Fruit fly (Drosophila melanogaster) whole organism, wandering third instar larva: ENCODE measurements around the gene CG42500.

Experiments
- Abd-B ChIP-seq: fragments of >200 bp; optimal IDR thresholded peaks from 2 replicates; lab custom pipeline; 2017; ENCODE audit warnings: missing biosample characterization, missing genetic modification characterization
- CG32264 ChIP-seq: fragments of 200-800 bp; sonication (Bioruptor generic); optimal IDR thresholded peaks from 2 replicates; lab custom pipeline; 2016; ENCODE audit warnings: missing biosample characterization, missing genetic modification characterization
- CG9705 ChIP-seq: fragments of 200-800 bp; sonication (Bioruptor generic); optimal IDR thresholded peaks from 2 replicates; lab custom pipeline; 2018; ENCODE audit warnings: missing biosample characterization, mild to moderate bottlenecking, missing genetic modification characterization
- CrebA ChIP-seq: fragments of 200-800 bp; sonication (Bioruptor generic); optimal IDR thresholded peaks from 2 replicates; lab custom pipeline; 2016; ENCODE audit warnings: missing biosample characterization, mild to moderate bottlenecking, missing genetic modification characterization, borderline replicate concordance
- Dfd ChIP-seq: fragments of >200 bp; optimal IDR thresholded peaks from 2 replicates; lab custom pipeline; 2017; ENCODE audit warnings: missing biosample characterization, missing genetic modification characterization
- Dif ChIP-seq: fragments of 200-275, 200-300 bp; sonication (Bioruptor generic); optimal IDR thresholded peaks from 2 replicates; lab custom pipeline; 2018; ENCODE audit warnings: missing biosample characterization, missing genetic modification characterization; ENCODE audit not compliant: partially characterized antibody
- GATAd ChIP-seq: sonication (Bioruptor generic); optimal IDR thresholded peaks from 2 replicates; lab custom pipeline; 2016; ENCODE audit warnings: missing biosample characterization, missing genetic modification characterization
- HLH106 ChIP-seq: fragments of 200-800 bp; optimal IDR thresholded peaks from 3 replicates; lab custom pipeline; 2019; ENCODE audit warnings: missing biosample characterization, mild to moderate bottlenecking, missing genetic modification characterization, moderate library complexity
- Hnf4 ChIP-seq: fragments of 200-800 bp; sonication (Bioruptor generic); optimal IDR thresholded peaks from 2 replicates; lab custom pipeline; 2016; ENCODE audit warnings: missing biosample characterization, mild to moderate bottlenecking, missing genetic modification characterization
- Hr78 ChIP-seq: fragments of >200 bp; optimal IDR thresholded peaks from 2 replicates; lab custom pipeline; 2017; ENCODE audit warnings: missing biosample characterization, missing genetic modification characterization
- Hr83 ChIP-seq: fragments of 200-300 bp; sonication (Bioruptor generic); optimal IDR thresholded peaks from 2 replicates; lab custom pipeline; 2016; ENCODE audit warnings: missing biosample characterization, mild to moderate bottlenecking, missing genetic modification characterization, moderate library complexity; ENCODE audit not compliant: poor library complexity, severe bottlenecking
- Jra ChIP-seq: sonication (Bioruptor generic); optimal IDR thresholded peaks from 2 replicates; lab custom pipeline; 2016; ENCODE audit warnings: missing biosample characterization, missing genetic modification characterization
- Mio ChIP-seq: sonication (Bioruptor generic); optimal IDR thresholded peaks from 2 replicates; lab custom pipeline; 2016; ENCODE audit warnings: missing biosample characterization, missing genetic modification characterization
- Myc ChIP-seq: fragments of >200 bp; optimal IDR thresholded peaks from 2 replicates; lab custom pipeline; 2017
- N ChIP-seq: fragments of >200 bp; optimal IDR thresholded peaks from 2 replicates; lab custom pipeline; 2018; ENCODE audit warnings: missing biosample characterization, missing external identifiers, missing genetic modification characterization
- OdsH ChIP-seq: fragments of 200-800 bp; sonication (Bioruptor generic); optimal IDR thresholded peaks from 2 replicates; lab custom pipeline; 2016; ENCODE audit warnings: missing biosample characterization, mild to moderate bottlenecking, missing genetic modification characterization
- Rel ChIP-seq, 2 experiments: fragments of 200-800 bp; sonication (Bioruptor generic) in 1 of 2; optimal IDR thresholded peaks; 2 replicates in 1 of 2; 3 replicates in 1 of 2; lab custom pipeline; 2016 to 2019; ENCODE audit warnings: mild to moderate bottlenecking in 2 of 2, missing biosample characterization in 2 of 2, missing genetic modification characterization in 2 of 2, moderate library complexity in 1 of 2
- Sp1 ChIP-seq: fragments of 200-800 bp; sonication (Bioruptor generic); optimal IDR thresholded peaks from 3 replicates; lab custom pipeline; 2019; ENCODE audit warnings: missing biosample characterization, mild to moderate bottlenecking, missing genetic modification characterization, moderate library complexity
- Vsx2 ChIP-seq: fragments of 200-300, 225-300 bp; sonication (Bioruptor generic); optimal IDR thresholded peaks from 2 replicates; lab custom pipeline; 2018; ENCODE audit warnings: missing biosample characterization, missing genetic modification characterization; ENCODE audit not compliant: partially characterized antibody
- br ChIP-seq: fragments of 200-800 bp; sonication (Bioruptor generic); optimal IDR thresholded peaks from 2 replicates; lab custom pipeline; 2016; ENCODE audit warnings: missing biosample characterization, missing genetic modification characterization
- brk ChIP-seq: fragments of 200-800 bp; sonication (Bioruptor generic); optimal IDR thresholded peaks from 2 replicates; lab custom pipeline; 2016; ENCODE audit warnings: missing biosample characterization, mild to moderate bottlenecking, missing genetic modification characterization
- dl ChIP-seq, 2 experiments: fragments of 175-275, 200-275 bp in 1 of 2; fragments of 200-275 bp in 1 of 2; sonication (Bioruptor generic); optimal IDR thresholded peaks; lab custom pipeline; 2018; ENCODE audit warnings: mild to moderate bottlenecking in 2 of 2, missing biosample characterization in 2 of 2, missing genetic modification characterization in 2 of 2, moderate library complexity in 2 of 2; ENCODE audit not compliant: partially characterized antibody in 2 of 2, insufficient read depth in 1 of 2
- dmrt93B ChIP-seq: fragments of 200-800 bp; sonication (Bioruptor generic); optimal IDR thresholded peaks from 2 replicates; lab custom pipeline; 2018; ENCODE audit warnings: missing biosample characterization, mild to moderate bottlenecking, missing genetic modification characterization
- dsf ChIP-seq: sonication (Bioruptor generic); optimal IDR thresholded peaks from 2 replicates; lab custom pipeline; 2016; ENCODE audit warnings: missing biosample characterization, missing genetic modification characterization, borderline replicate concordance
- ey ChIP-seq: fragments of 200-800 bp; sonication (Bioruptor generic); optimal IDR thresholded peaks from 2 replicates; lab custom pipeline; 2016; ENCODE audit warnings: missing biosample characterization, missing genetic modification characterization
- foxo ChIP-seq, 2 experiments: fragments of 200-800 bp; sonication (Bioruptor generic); optimal IDR thresholded peaks; 2 replicates in 1 of 2; 3 replicates in 1 of 2; lab custom pipeline; 2016 to 2017; ENCODE audit warnings: missing biosample characterization in 2 of 2, missing genetic modification characterization in 2 of 2
- fru ChIP-seq: fragments of 200-800 bp; sonication (Bioruptor generic); optimal IDR thresholded peaks from 3 replicates; lab custom pipeline; 2016; ENCODE audit warnings: missing biosample characterization, mild to moderate bottlenecking, missing genetic modification characterization
- h ChIP-seq: fragments of 200-800 bp; sonication (Bioruptor generic); optimal IDR thresholded peaks from 3 replicates; lab custom pipeline; 2016; ENCODE audit warnings: missing biosample characterization, mild to moderate bottlenecking, missing genetic modification characterization
- jim ChIP-seq: fragments of 175-275, 200-325 bp; sonication (Bioruptor generic); optimal IDR thresholded peaks from 2 replicates; lab custom pipeline; 2016; ENCODE audit warnings: missing biosample characterization, mild to moderate bottlenecking, missing genetic modification characterization
- lola ChIP-seq: fragments of >200 bp; optimal IDR thresholded peaks from 2 replicates; lab custom pipeline; 2017; ENCODE audit warnings: missing biosample characterization, missing genetic modification characterization
- pan ChIP-seq: fragments of >200 bp; optimal IDR thresholded peaks from 2 replicates; lab custom pipeline; 2017
- psq ChIP-seq: fragments of 200-800 bp; sonication (Bioruptor generic); optimal IDR thresholded peaks from 3 replicates; lab custom pipeline; 2017; ENCODE audit warnings: missing biosample characterization, mild to moderate bottlenecking, missing genetic modification characterization, moderate library complexity
- rgr ChIP-seq: fragments of 200-800 bp; sonication (Bioruptor generic); optimal IDR thresholded peaks from 3 replicates; lab custom pipeline; 2016; ENCODE audit warnings: missing biosample characterization, mild to moderate bottlenecking, missing genetic modification characterization
- sage ChIP-seq: fragments of 200-800 bp; sonication (Bioruptor generic); optimal IDR thresholded peaks from 2 replicates; lab custom pipeline; 2016; ENCODE audit warnings: missing biosample characterization, mild to moderate bottlenecking, missing genetic modification characterization
- sv ChIP-seq: fragments of 200-800 bp; sonication (Bioruptor generic); optimal IDR thresholded peaks from 3 replicates; lab custom pipeline; 2016; ENCODE audit warnings: missing biosample characterization, missing genetic modification characterization
- tai ChIP-seq: sonication (Bioruptor generic); optimal IDR thresholded peaks from 2 replicates; lab custom pipeline; 2016; ENCODE audit warnings: missing biosample characterization, missing genetic modification characterization
- usp ChIP-seq: fragments of >200 bp; optimal IDR thresholded peaks from 2 replicates; lab custom pipeline; 2017; ENCODE audit warnings: missing biosample characterization, missing genetic modification characterization
- woc ChIP-seq: sonication (Bioruptor generic); optimal IDR thresholded peaks from 2 replicates; lab custom pipeline; 2016; ENCODE audit warnings: missing biosample characterization, mild to moderate bottlenecking, missing genetic modification characterization

CG42500 gene

dm6 chr3R:14151840-14152239, 610 bp downstream of the CG42500 start, which contains the start of gene CG14355:
CG14355 (minus strand) TSS chr3R:14151940.
- TF ChIP-seq brk (no peak), GATAd (GFP tag; lab: Kevin White, UChicago) (no peak), jim (GFP tag; lab: Kevin White, UChicago) (no peak), tai (GFP tag; lab: Kevin White, UChicago) (no peak), HLH106 (no peak), dl (GFP tag; optimal IDR thresholded peaks at IDR 0.05; lab: Kevin White, UChicago; ENCODE audit: insufficient read depth in 1 of 2, partially characterized antibody in 2 of 2) (no peak), ey (no peak), lola (no peak), br (GFP tag; lab: Kevin White, UChicago) (no peak), sv (GFP tag; lab: Kevin White, UChicago) (no peak), Dif (no peak), dsf (no peak), pan (lab: Kevin White, UChicago) (no peak), Hnf4 (GFP tag; lab: Kevin White, UChicago) (no peak)

- TF ChIP-seq Dif: peak; percentile 26
- TF ChIP-seq CG32264 (GFP tag; lab: Kevin White, UChicago): no peak
These were observed 11.5 kb downstream of the CG42500 start for dm6 chr3R:14140912-14141311.

DNA sequence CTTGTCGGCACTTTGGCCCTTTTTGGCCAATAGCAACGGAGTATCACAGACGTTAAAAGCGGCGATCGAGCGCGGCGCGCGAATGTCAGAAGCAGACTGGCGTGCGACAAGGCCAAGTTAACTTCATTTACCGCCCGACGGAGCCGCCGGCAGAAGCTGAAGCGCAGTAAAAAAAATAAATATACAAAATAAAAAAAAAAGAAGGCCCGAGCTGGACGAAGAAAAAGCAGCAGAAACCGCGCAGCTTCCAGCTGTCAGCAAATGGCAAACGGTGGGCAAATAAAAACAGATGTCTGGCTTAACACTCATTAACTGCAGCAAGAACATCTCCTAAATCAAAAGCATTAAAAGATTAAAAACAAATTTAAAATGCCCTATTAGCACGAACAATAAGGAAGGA, 20.5 kb downstream of the CG42500 start, which contains the start of gene CG14356:
TSS of gene CG14356 (minus strand) at position 101 of the 400 bp plus-strand sequence.
- no peak for TF ChIP-seq GATAd (GFP tag; lab: Kevin White, UChicago)
- no peak for TF ChIP-seq usp (GFP tag; lab: Kevin White, UChicago)
- no peak for TF ChIP-seq Rel (GFP tag; optimal IDR thresholded peaks at IDR 0.05; lab: Kevin White, UChicago)
- no peak for TF ChIP-seq Rel (tag; optimal IDR thresholded peaks at IDR 0.05; lab: Kevin White, UChicago)
- TF ChIP-seq Vsx2: no peak
- no peak for TF ChIP-seq HLH106
- TF ChIP-seq tai (GFP tag; lab: Kevin White, UChicago): no peak
- no peak for TF ChIP-seq jim (GFP tag; lab: Kevin White, UChicago)

DNA sequence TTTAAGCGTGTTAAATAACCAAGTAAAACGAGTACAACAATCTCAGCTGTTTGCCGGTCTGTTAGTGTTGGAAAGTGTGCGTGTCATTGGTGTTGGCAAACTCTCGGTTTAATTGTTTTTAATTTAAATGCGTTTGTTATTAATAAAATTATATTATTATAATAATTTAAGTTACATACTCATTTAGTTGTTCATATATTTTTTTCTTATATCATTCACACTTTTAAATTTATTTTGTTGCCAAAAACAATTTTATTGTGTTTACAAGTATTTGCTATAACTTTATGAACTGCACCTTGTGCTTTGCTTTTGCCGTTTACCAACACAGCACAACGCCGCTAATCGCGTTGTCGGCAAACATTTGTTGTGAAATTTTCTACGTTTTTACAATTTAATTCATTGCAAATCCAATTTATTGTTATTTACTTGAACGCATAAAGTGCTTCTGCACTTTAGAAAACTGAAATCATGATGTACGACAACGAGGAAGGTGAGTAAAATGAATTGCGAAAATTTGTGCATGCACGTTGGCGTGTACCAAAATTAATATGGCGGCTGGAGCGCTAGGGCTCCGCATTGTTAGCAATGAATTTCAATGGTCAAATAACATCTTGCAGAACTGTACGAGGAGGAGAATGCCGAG, 26.9 kb downstream of the CG42500 start, which contains the start of the genes 140up and Polr2B:
TSS of gene 140up (minus strand) at position 70 of the 643 bp plus-strand sequence.
TSS of gene Polr2B (plus strand) at position 313 of the 643 bp plus-strand sequence.
- TF ChIP-seq CG32264 (GFP tag; lab: Kevin White, UChicago) (peak; percentile 5), CG9705 (GFP tag; lab: Kevin White, UChicago) (peak; percentile 89), fru (peak; percentile 86), Sp1 (GFP tag; lab: Kevin White, UChicago) (peak; percentile 91), GATAd (GFP tag; lab: Kevin White, UChicago) (peak; percentile 64), Dif (no peak), Myc (lab: Kevin White, UChicago) (peak; percentile 52), Mio (GFP tag; lab: Kevin White, UChicago) (no peak), Hnf4 (GFP tag; lab: Kevin White, UChicago) (peak; percentile 94), CrebA (GFP tag; lab: Kevin White, UChicago) (no peak), Jra (GFP tag; lab: Kevin White, UChicago) (peak; percentile 86), Hr78 (GFP tag; lab: Kevin White, UChicago) (no peak), sage (GFP tag; lab: Kevin White, UChicago) (peak; percentile 67), h (GFP tag; lab: Kevin White, UChicago) (peak; percentile 88), OdsH (GFP tag; lab: Kevin White, UChicago) (peak; percentile 93), Dfd (GFP tag; lab: Kevin White, UChicago) (no peak), pan (lab: Kevin White, UChicago) (no peak), rgr (GFP tag; lab: Kevin White, UChicago) (peak; percentile 95), jim (GFP tag; lab: Kevin White, UChicago) (peak; percentile 6), dsf (peak; percentile 86), Rel (GFP tag; optimal IDR thresholded peaks at IDR 0.05; lab: Kevin White, UChicago) (peak; percentile 25), Rel (tag; optimal IDR thresholded peaks at IDR 0.05; lab: Kevin White, UChicago) (peak; percentile 66), dmrt93B (peak; percentile 92), Vsx2 (no peak), woc (GFP tag; lab: Kevin White, UChicago) (peak; percentile 66), Abd-B (GFP tag; lab: Kevin White, UChicago) (no peak), foxo (GFP tag; optimal IDR thresholded peaks at IDR 0.05; lab: Kevin White, UChicago) (peak in 1 of 2 experiments; percentile 95), Hr83 (GFP tag; lab: Kevin White, UChicago) (peak; percentile 55), N (GFP tag; lab: Kevin White, UChicago) (no peak), ey (peak; percentile 77), br (GFP tag; lab: Kevin White, UChicago) (peak; percentile 77), brk (peak; percentile 89), psq (GFP tag; lab: Kevin White, UChicago) (peak; percentile 93), HLH106 (peak; percentile 96), sv (GFP tag; lab: Kevin White, UChicago) (peak; percentile 80), lola (no peak), tai (GFP tag; lab: Kevin White, UChicago) (no peak), usp (GFP tag; lab: Kevin White, UChicago) (no peak), dl (GFP tag; optimal IDR thresholded peaks at IDR 0.05; lab: Kevin White, UChicago; ENCODE audit: insufficient read depth in 1 of 2, partially characterized antibody in 2 of 2) (no peak)
